Worm (Caenorhabditis elegans): ENCODE measurements around the gene srbc-17.
"Not testable (repeated sequence)": the region's sequence is repeated elsewhere in the genome, so short reads cannot be mapped to it uniquely, and the experiment has no call there.

Gene srbc-17

ce11 chrV:2137010-2137409 lies 40.5 kb upstream of the srbc-17 start:
- TF ChIP-seq nhr-11 (tag; optimal IDR thresholded peaks at IDR 0.05) (no peak), hpl-2 (GFP tag; optimal IDR thresholded peaks at IDR 0.05) (no peak), nhr-20 (tag; optimal IDR thresholded peaks at IDR 0.05) (peak; percentile 12), blmp-1 (tag; optimal IDR thresholded peaks at IDR 0.05) (peak; percentile 66)

- TF ChIP-seq unc-30 (tag; optimal IDR thresholded peaks at IDR 0.05) (no peak), lin-35 (GFP tag; optimal IDR thresholded peaks at IDR 0.05) (no peak), swsn-7 (tag; optimal IDR thresholded peaks at IDR 0.05) (no peak), lsy-2 (tag; optimal IDR thresholded peaks at IDR 0.05) (peak in 1 of 2 experiments; percentile 71), ceh-88 (GFP tag; IDR thresholded peaks at IDR 0.05) (no peak), rnt-1 (tag; optimal IDR thresholded peaks at IDR 0.05) (peak; percentile 67), egl-13 (tag; optimal IDR thresholded peaks at IDR 0.05) (no peak)
Observed at ce11 chrV:2138287-2138686, 39.2 kb upstream of the srbc-17 start.

ce11 chrV:2139918-2140317 lies 37.6 kb upstream of the srbc-17 start, which contains the start of gene F22F7.7:
TSS of gene F22F7.7 (minus strand) at chrV:2140042.
- TF ChIP-seq C16A3.4 (tag; optimal IDR thresholded peaks at IDR 0.05) (no peak), efl-3 (GFP tag; optimal IDR thresholded peaks at IDR 0.05) (no peak)

ce11 chrV:2144408-2144807 lies 33.1 kb upstream of the srbc-17 start, which contains the start of gene F22F7.12:
TSS of gene F22F7.12 (minus strand) at chrV:2144508.
- not testable (repeated sequence) for TF ChIP-seq alr-1 (tag; optimal IDR thresholded peaks at IDR 0.05; ENCODE audit: borderline replicate concordance); ceh-82 (tag; optimal IDR thresholded peaks at IDR 0.05); isw-1 (GFP tag; IDR thresholded peaks at IDR 0.05)

- TF ChIP-seq ets-5 (GFP tag; IDR thresholded peaks at IDR 0.05) (no peak), sup-37 (GFP tag; optimal IDR thresholded peaks at IDR 0.05) (no peak), nhr-20 (tag; optimal IDR thresholded peaks at IDR 0.05) (no peak), efl-1 (optimal IDR thresholded peaks at IDR 0.05) (no peak), efl-1 (GFP tag; optimal IDR thresholded peaks at IDR 0.05 in 1 of 2) (peak in 1 of 2 experiments; percentile 28), mep-1 (tag; optimal IDR thresholded peaks at IDR 0.05) (no peak)
Observed at ce11 chrV:2146044-2146443, 31.5 kb upstream of the srbc-17 start, which contains the start of gene str-52. TSS of gene str-52 (minus strand) at chrV:2146144.

- TF ChIP-seq lir-3 (tag; optimal IDR thresholded peaks at IDR 0.05; ENCODE audit: poor library complexity) (no peak), efl-3 (GFP tag; optimal IDR thresholded peaks at IDR 0.05) (no peak), ets-5 (GFP tag; IDR thresholded peaks at IDR 0.05) (no peak), elt-3 (tag; optimal IDR thresholded peaks at IDR 0.05) (peak in 1 of 6 experiments; percentile 3)
Observed at ce11 chrV:2146795-2147194, 30.7 kb upstream of the srbc-17 start, which contains the start of gene srbc-20. TSS of gene srbc-20 (plus strand) at chrV:2147095.

ce11 chrV:2149432-2149831 lies 28.1 kb upstream of the srbc-17 start, which contains the start of gene C45H4.21:
TSS of gene C45H4.21 (minus strand) at chrV:2149532.
- TF ChIP-seq dsc-1 (tag; optimal IDR thresholded peaks at IDR 0.05) (no peak), efl-1 (optimal IDR thresholded peaks at IDR 0.05) (no peak), efl-1 (GFP tag; optimal IDR thresholded peaks at IDR 0.05 in 1 of 2) (peak in 1 of 2 experiments; percentile 39)

- TF ChIP-seq nhr-28 (tag; optimal IDR thresholded peaks at IDR 0.05) (no peak), nhr-237 (tag; optimal IDR thresholded peaks at IDR 0.05) (no peak), elt-3 (tag; optimal IDR thresholded peaks at IDR 0.05) (no peak), unc-130 (tag; optimal IDR thresholded peaks at IDR 0.05) (no peak), Y116A8C.19 (tag; optimal IDR thresholded peaks at IDR 0.05; ENCODE audit: borderline replicate concordance) (no peak), hpl-2 (GFP tag; optimal IDR thresholded peaks at IDR 0.05) (no peak), hlh-4 (tag; optimal IDR thresholded peaks at IDR 0.05) (no peak), lin-39 (tag; optimal IDR thresholded peaks at IDR 0.05) (no peak), tbx-2 (tag; optimal IDR thresholded peaks at IDR 0.05) (no peak), pax-3 (tag; optimal IDR thresholded peaks at IDR 0.05) (no peak), lin-13 (GFP tag; optimal IDR thresholded peaks at IDR 0.05) (no peak), elt-2 (tag; optimal IDR thresholded peaks at IDR 0.05) (no peak)
Observed at ce11 chrV:2150876-2151275, 26.6 kb upstream of the srbc-17 start, which contains the start of gene C45H4.13. TSS of gene C45H4.13 (minus strand) at chrV:2150976.

Measured in whole organism, L1 larva.